Fruit fly (Drosophila melanogaster) whole organism, prepupa: Measurements from ENCODE around the gene Tudor-SN.

Experiments used
- CG34406 ChIP-seq: fragments of 200-800 bp; sonication (Bioruptor generic); optimal IDR thresholded peaks from 3 replicates; lab custom pipeline; 2016; ENCODE audit warnings: missing biosample characterization, missing genetic modification characterization
- eg ChIP-seq: fragments of 200-800 bp; sonication (Bioruptor generic); IDR thresholded peaks from 3 replicates; pipeline ENCODE4 v1.3.6; 2022; ENCODE audit warnings: missing biosample characterization, missing genetic modification characterization

dm6 chr3L:274855-275254 lies 10.7 kb upstream of the Tudor-SN start, which contains the start of gene ttm2:
- no peak for TF ChIP-seq CG34406 (GFP tag; lab: Kevin White, UChicago)
- TF ChIP-seq eg (GFP tag; lab: Robert Waterston, UW): no peak
